Worm (Caenorhabditis elegans): ENCODE results near the gene unc-103.

The unc-103 gene

ce11 chrIII:4193659-4194103 lies 78.5 kb downstream of the unc-103 start, which contains the start of gene xbp-1:
Gene xbp-1 (plus strand): TSS chrIII:4193809.
- TF ChIP-seq Y75B8A.6 (GFP tag; IDR thresholded peaks at IDR 0.05) (peak; percentile 51; the same call in 1 of the 2 replicates), unc-62 (GFP tag; optimal IDR thresholded peaks at IDR 0.05 in 1 of 2) (peak in 1 of 2 experiments; percentile 86), unc-62 (tag; optimal IDR thresholded peaks at IDR 0.05) (no peak), lir-3 (tag; optimal IDR thresholded peaks at IDR 0.05) (no peak), nhr-25 (tag; optimal IDR thresholded peaks at IDR 0.05; ENCODE audit: borderline replicate concordance, insufficient read depth) (peak; percentile 78), snpc-4 (tag; optimal IDR thresholded peaks at IDR 0.05) (no peak), set-16 (GFP tag; IDR thresholded peaks at IDR 0.05) (peak; percentile 39), dve-1 (tag; optimal IDR thresholded peaks at IDR 0.05; ENCODE audit: insufficient read depth) (peak; percentile 99), F26F4.8 (GFP tag; conservative IDR thresholded peaks at IDR 0.05) (no peak), zip-11 (GFP tag; IDR thresholded peaks at IDR 0.05) (no peak), nhr-6 (tag; optimal IDR thresholded peaks at IDR 0.05) (peak; percentile 89), ceh-82 (tag; optimal IDR thresholded peaks at IDR 0.05) (no peak), ZK546.5 (tag; optimal IDR thresholded peaks at IDR 0.05) (no peak), mep-1 (tag; optimal IDR thresholded peaks at IDR 0.05) (peak; percentile 92), zip-2 (tag; optimal IDR thresholded peaks at IDR 0.05) (peak; percentile 78), zag-1 (tag; optimal IDR thresholded peaks at IDR 0.05) (no peak), madf-9 (GFP tag; conservative IDR thresholded peaks at IDR 0.05) (peak; percentile 82), nhr-48 (tag; optimal IDR thresholded peaks at IDR 0.05) (peak; percentile 82), mes-2 (tag; optimal IDR thresholded peaks at IDR 0.05; ENCODE audit: poor library complexity, severe bottlenecking) (peak; percentile 90), egl-43 (GFP tag; IDR thresholded peaks at IDR 0.05) (peak; percentile 65), hlh-30 (tag; optimal IDR thresholded peaks at IDR 0.05; ENCODE audit: insufficient read depth) (peak; percentile 94), D1046.2 (GFP tag; IDR thresholded peaks at IDR 0.05) (no peak), lin-1 (GFP tag; IDR thresholded peaks at IDR 0.05) (peak; percentile 99), T26A8.4 (GFP tag; IDR thresholded peaks at IDR 0.05) (peak; percentile 58), ztf-7 (tag; optimal IDR thresholded peaks at IDR 0.05) (peak; percentile 74), dpl-1 (GFP tag; optimal IDR thresholded peaks at IDR 0.05) (peak; percentile 79), ceh-20 (GFP tag; IDR thresholded peaks at IDR 0.05) (peak; percentile 77), lin-38 (GFP tag; IDR thresholded peaks at IDR 0.05) (peak; percentile 71), zfp-2 (tag; optimal IDR thresholded peaks at IDR 0.05) (peak; percentile 49), tra-1 (GFP tag; IDR thresholded peaks at IDR 0.05) (peak; percentile 81), spr-1 (tag; optimal IDR thresholded peaks at IDR 0.05) (peak; percentile 30), Y105C5A.15 (GFP tag; IDR thresholded peaks at IDR 0.05) (no peak), nhr-10 (tag; optimal IDR thresholded peaks at IDR 0.05) (peak; percentile 76), ZK337.2 (GFP tag; IDR thresholded peaks at IDR 0.05) (0 out of 2 replicates have a peak, but pooled peaks have one; percentile 23), lin-13 (GFP tag; optimal IDR thresholded peaks at IDR 0.05) (peak; percentile 94), unc-130 (GFP tag; optimal IDR thresholded peaks at IDR 0.05) (no peak), ceh-62 (tag; optimal IDR thresholded peaks at IDR 0.05) (no peak), nhr-111 (GFP tag; optimal IDR thresholded peaks at IDR 0.05) (no peak), ztf-11 (tag; optimal IDR thresholded peaks at IDR 0.05) (no peak), fos-1 (tag; optimal IDR thresholded peaks at IDR 0.05) (no peak), ceh-44 (GFP tag; IDR thresholded peaks at IDR 0.05) (no peak), nhr-28 (tag; optimal IDR thresholded peaks at IDR 0.05) (peak; percentile 92), skn-1 (tag; optimal IDR thresholded peaks at IDR 0.05) (no peak), aha-1 (tag) (peak; percentile 99), Y48G9A.11 (GFP tag; IDR thresholded peaks at IDR 0.05) (no peak), F10B5.3 (tag; optimal IDR thresholded peaks at IDR 0.05) (no peak), ces-1 (GFP tag; optimal IDR thresholded peaks at IDR 0.05) (no peak), saeg-2 (GFP tag; IDR thresholded peaks at IDR 0.05) (no peak; the same call in 1 of the 2 replicates), tag-97 (GFP tag; IDR thresholded peaks at IDR 0.05) (no peak), ceh-32 (tag; optimal IDR thresholded peaks at IDR 0.05; ENCODE audit: poor library complexity) (no peak), nhr-76 (tag; optimal IDR thresholded peaks at IDR 0.05) (no peak), R02D3.7 (tag; optimal IDR thresholded peaks at IDR 0.05) (no peak)

Measured in whole organism, L4 larva.